Fruit fly (Drosophila melanogaster): ENCODE results near the gene tal-2A.

The tal-2A gene

DNA sequence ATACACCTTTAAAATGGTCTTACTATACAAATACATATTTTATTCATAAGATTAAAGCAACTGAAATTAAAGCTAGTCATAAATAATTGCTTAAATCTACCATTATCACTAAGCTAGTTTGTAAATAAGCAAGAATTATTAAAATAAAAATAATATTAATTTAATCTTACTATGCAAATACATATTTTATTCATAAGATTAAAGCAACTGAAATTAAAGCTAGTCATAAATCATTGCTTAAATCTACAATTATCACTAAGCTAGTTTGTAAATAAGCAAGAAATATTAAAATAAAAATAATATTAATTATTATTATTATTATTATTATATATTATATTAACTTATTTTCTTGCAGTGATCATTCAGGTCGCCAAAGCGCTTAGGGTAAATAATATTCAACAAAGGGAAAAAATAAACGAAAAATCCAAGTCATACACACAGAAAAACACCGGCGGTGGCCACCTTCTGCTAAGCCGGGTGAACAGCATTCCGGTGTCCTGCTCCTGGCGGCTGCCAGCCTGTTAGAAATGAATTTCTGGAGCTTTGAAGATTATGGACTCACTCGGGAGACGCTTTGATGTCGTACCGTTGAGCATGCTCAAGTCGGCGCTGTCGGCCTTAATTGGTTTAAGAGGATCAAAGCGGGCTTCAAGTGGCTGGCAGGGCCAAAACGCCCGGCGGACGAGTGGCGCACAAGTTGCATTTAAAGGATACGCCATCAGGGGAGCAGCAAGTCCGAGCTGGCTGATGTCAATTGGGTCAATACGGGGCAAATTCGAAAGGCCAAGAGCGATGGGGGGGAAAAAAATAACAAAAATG is 8.8 kb upstream of the tal-2A start (continued):
- no peak for TF ChIP-seq CG10565 (GFP tag; optimal IDR thresholded peaks at IDR 0.05)
- no peak for TF ChIP-seq CG3838 (GFP tag; optimal IDR thresholded peaks at IDR 0.05)
- no peak for TF ChIP-seq gcm2 (GFP tag; optimal IDR thresholded peaks at IDR 0.05)
- TF ChIP-seq CG8388 (GFP tag; optimal IDR thresholded peaks at IDR 0.05): peak; percentile 10
- TF ChIP-seq vfl (GFP tag; optimal IDR thresholded peaks at IDR 0.05): no peak
- TF ChIP-seq CG34376 (GFP tag; optimal IDR thresholded peaks at IDR 0.05): no peak
- TF ChIP-seq MBD-R2 (GFP tag; IDR thresholded peaks at IDR 0.05): no peak
- peak; percentile 9 for TF ChIP-seq CG15601 (tag; optimal IDR thresholded peaks at IDR 0.05)
- TF ChIP-seq CG12071 (GFP tag; optimal IDR thresholded peaks at IDR 0.05): no peak
- TF ChIP-seq Mrtf (GFP tag; IDR thresholded peaks at IDR 0.05): no peak
- TF ChIP-seq CG6854 (GFP tag; optimal IDR thresholded peaks at IDR 0.05): no peak
- peak; percentile 21 for TF ChIP-seq CG18476 (GFP tag; optimal IDR thresholded peaks at IDR 0.05)
- no peak for TF ChIP-seq Atf-2 (GFP tag; optimal IDR thresholded peaks at IDR 0.05)
- no peak for TF ChIP-seq E2f1 (GFP tag; IDR thresholded peaks at IDR 0.05)
- no peak for TF ChIP-seq HLH3B (GFP tag; IDR thresholded peaks at IDR 0.05)
- TF ChIP-seq crol (GFP tag; IDR thresholded peaks at IDR 0.05): no peak
- no peak for TF ChIP-seq CG31388 (GFP tag; optimal IDR thresholded peaks at IDR 0.05)
- peak; percentile 15 for TF ChIP-seq CG18619 (GFP tag; optimal IDR thresholded peaks at IDR 0.05)
- TF ChIP-seq ac (GFP tag; optimal IDR thresholded peaks at IDR 0.05): no peak
- no peak for TF ChIP-seq Mad (GFP tag; optimal IDR thresholded peaks at IDR 0.05)
- TF ChIP-seq fd3F (GFP tag; optimal IDR thresholded peaks at IDR 0.05): no peak
- no peak for TF ChIP-seq CG7745 (tag; optimal IDR thresholded peaks at IDR 0.05)
- TF ChIP-seq repo (GFP tag; optimal IDR thresholded peaks at IDR 0.05): no peak
- TF ChIP-seq rib (GFP tag; IDR thresholded peaks at IDR 0.05): no peak
- TF ChIP-seq Nf-YC (tag; optimal IDR thresholded peaks at IDR 0.05): peak; percentile 20
- no peak for TF ChIP-seq gt (GFP tag; IDR thresholded peaks at IDR 0.05)
- no peak for TF ChIP-seq CG7786 (GFP tag; optimal IDR thresholded peaks at IDR 0.05)
- peak; percentile 79 for TF ChIP-seq CG7839 (tag; optimal IDR thresholded peaks at IDR 0.05)
- TF ChIP-seq CG3407 (GFP tag; optimal IDR thresholded peaks at IDR 0.05): no peak
- no peak for TF ChIP-seq CG6765 (GFP tag; optimal IDR thresholded peaks at IDR 0.05)
- no peak for TF ChIP-seq CG14667 (GFP tag; IDR thresholded peaks at IDR 0.05)
- TF ChIP-seq pnt (GFP tag; optimal IDR thresholded peaks at IDR 0.05): no peak
- no peak for TF ChIP-seq Jarid2 (GFP tag; optimal IDR thresholded peaks at IDR 0.05)
- peak; percentile 34 for TF ChIP-seq az2 (GFP tag; optimal IDR thresholded peaks at IDR 0.05)
- TF ChIP-seq CG1647 (GFP tag; optimal IDR thresholded peaks at IDR 0.05): no peak
- no peak for TF ChIP-seq CG6791 (GFP tag; IDR thresholded peaks at IDR 0.05; ENCODE audit: partially characterized antibody)
- peak; percentile 100 for TF ChIP-seq sd (tag; optimal IDR thresholded peaks at IDR 0.05)
- TF ChIP-seq CG2875 (GFP tag; optimal IDR thresholded peaks at IDR 0.05): no peak
- no peak for TF ChIP-seq CG32532 (GFP tag; IDR thresholded peaks at IDR 0.05)
- TF ChIP-seq inv (GFP tag; IDR thresholded peaks at IDR 0.05; ENCODE audit: partially characterized antibody): no peak
- TF ChIP-seq CG4360 (GFP tag; IDR thresholded peaks at IDR 0.05): no peak
- TF ChIP-seq Eip74EF (GFP tag; optimal IDR thresholded peaks at IDR 0.05): peak in 1 of 2 experiments; percentile 19
- TF ChIP-seq Six4 (GFP tag; optimal IDR thresholded peaks at IDR 0.05): no peak
- no peak for TF ChIP-seq lov (optimal IDR thresholded peaks at IDR 0.05)
- TF ChIP-seq lov (GFP tag; IDR thresholded peaks at IDR 0.05): no peak
- no peak for TF ChIP-seq Ets65A (GFP tag)
- TF ChIP-seq CG3726 (GFP tag; IDR thresholded peaks at IDR 0.05): no peak
- no peak for TF ChIP-seq yki (optimal IDR thresholded peaks at IDR 0.05)
- TF ChIP-seq Lim3 (GFP tag; IDR thresholded peaks at IDR 0.05): no peak
- no peak for TF ChIP-seq run (tag; optimal IDR thresholded peaks at IDR 0.05)
- TF ChIP-seq CG2129 (GFP tag; IDR thresholded peaks at IDR 0.05; ENCODE audit: partially characterized antibody): no peak

Measured in whole organism, embryonic.